Worm (Caenorhabditis elegans) whole organism, young adult: Measurements from ENCODE around the gene atat-2.

Source experiments
- B0019.2 ChIP-seq: fragments of 200-800 bp; sonication (Bioruptor generic); conservative IDR thresholded peaks from 2 replicates; pipeline ENCODE4 v1.3.6; 2022; ENCODE audit warnings: missing genetic modification reagents, missing genetic modification characterization, missing compliant biosample characterization
- B0035.1 ChIP-seq: sonication (generic microtip); optimal IDR thresholded peaks from 2 replicates; lab custom pipeline; 2016; ENCODE audit warnings: missing genetic modification characterization, mild to moderate bottlenecking, missing compliant biosample characterization, missing genotype, missing genetic modification reagents
- D2030.7 ChIP-seq: fragments of 200-800 bp; sonication (Bioruptor generic); IDR thresholded peaks from 2 replicates; pipeline ENCODE4 v1.3.6; 2022; ENCODE audit warnings: missing genetic modification reagents, missing genetic modification characterization, missing compliant biosample characterization
- F22D6.2 ChIP-seq: sonication (generic microtip); optimal IDR thresholded peaks from 2 replicates; lab custom pipeline; 2016; ENCODE audit warnings: mild to moderate bottlenecking, missing genetic modification characterization, missing compliant biosample characterization
- F39B2.1 ChIP-seq: fragments of 200-800 bp; sonication (Bioruptor generic); IDR thresholded peaks from 2 replicates; pipeline ENCODE4 v1.3.6; 2022; ENCODE audit warnings: missing genetic modification reagents, missing genetic modification characterization, missing compliant biosample characterization
- F49E8.2 ChIP-seq: sonication (generic microtip); optimal IDR thresholded peaks from 3 replicates; lab custom pipeline; 2017; ENCODE audit warnings: missing genetic modification characterization, mild to moderate bottlenecking, missing compliant biosample characterization, antibody characterized with exemption, moderate library complexity; ENCODE audit not compliant: insufficient read depth
- F57C9.4 ChIP-seq: sonication (generic microtip); optimal IDR thresholded peaks from 2 replicates; lab custom pipeline; 2017; ENCODE audit warnings: mild to moderate bottlenecking, missing genetic modification characterization, missing compliant biosample characterization
- T26A5.8 ChIP-seq: sonication (generic microtip); optimal IDR thresholded peaks from 2 replicates; lab custom pipeline; 2016; ENCODE audit warnings: missing genetic modification characterization, missing compliant biosample characterization
- Y56A3A.18 ChIP-seq: fragments of 200-800 bp; sonication (Bioruptor generic); IDR thresholded peaks from 2 replicates; pipeline ENCODE4 v1.3.6; 2022; ENCODE audit warnings: missing genetic modification reagents, missing genetic modification characterization, missing compliant biosample characterization
- Y79H2A.3 ChIP-seq: fragments of 200-800 bp; sonication (Bioruptor generic); conservative IDR thresholded peaks from 2 replicates; pipeline ENCODE4 v1.3.6; 2022; ENCODE audit warnings: missing genetic modification reagents, missing genetic modification characterization, missing compliant biosample characterization
- akir-1 ChIP-seq: fragments of 200-800 bp; sonication (Bioruptor generic); optimal IDR thresholded peaks from 2 replicates; lab custom pipeline; 2018; ENCODE audit warnings: mild to moderate bottlenecking, missing genetic modification characterization, moderate library complexity, missing compliant biosample characterization
- cebp-2 ChIP-seq: fragments of 200-800 bp; sonication (Bioruptor generic); IDR thresholded peaks from 2 replicates; pipeline ENCODE4 v1.3.6; 2022; ENCODE audit warnings: missing genetic modification characterization, missing compliant biosample characterization
- ceh-100 ChIP-seq: fragments of 200-800 bp; sonication (Bioruptor generic); IDR thresholded peaks from 2 replicates; pipeline ENCODE4 v1.3.6; 2022; ENCODE audit warnings: missing genetic modification reagents, missing genetic modification characterization, missing compliant biosample characterization
- ceh-40 ChIP-seq: fragments of 200-800 bp; sonication (Bioruptor generic); IDR thresholded peaks from 2 replicates; pipeline ENCODE4 v1.3.6; 2022; ENCODE audit warnings: missing genetic modification characterization, missing compliant biosample characterization
- ceh-58 ChIP-seq: fragments of 200-800 bp; sonication (Bioruptor generic); IDR thresholded peaks from 2 replicates; pipeline ENCODE4 v1.3.6; 2022; ENCODE audit warnings: missing genetic modification characterization, missing compliant biosample characterization
- ceh-79 ChIP-seq: sonication (generic microtip); optimal IDR thresholded peaks from 2 replicates; lab custom pipeline; 2017; ENCODE audit warnings: mild to moderate bottlenecking, missing genetic modification characterization, missing compliant biosample characterization
- die-1 ChIP-seq: sonication (generic microtip); optimal IDR thresholded peaks from 2 replicates; lab custom pipeline; 2016; ENCODE audit warnings: missing genotype, mild to moderate bottlenecking, missing genetic modification characterization, missing compliant biosample characterization
- dpff-1 ChIP-seq: sonication (generic microtip); optimal IDR thresholded peaks from 2 replicates; lab custom pipeline; 2017; ENCODE audit warnings: mild to moderate bottlenecking, missing genetic modification characterization, missing compliant biosample characterization
- efl-1 ChIP-seq: fragments of 150-350 bp; optimal IDR thresholded peaks from 2 replicates; lab custom pipeline; 2014; ENCODE audit warnings: missing biosample characterization, missing genetic modification reagents, missing genetic modification characterization
- egl-18 ChIP-seq: fragments of 200-800 bp; sonication (Bioruptor generic); IDR thresholded peaks from 2 replicates; pipeline ENCODE4 v1.3.6; 2022; ENCODE audit warnings: missing genetic modification reagents, missing genetic modification characterization, missing compliant biosample characterization
- egl-44 ChIP-seq: fragments of 200-800 bp; sonication (Bioruptor generic); IDR thresholded peaks from 2 replicates; pipeline ENCODE4 v1.3.6; 2022; ENCODE audit warnings: missing genetic modification reagents, missing genetic modification characterization, missing compliant biosample characterization
- fkh-3 ChIP-seq: sonication (generic microtip); optimal IDR thresholded peaks from 2 replicates; lab custom pipeline; 2016; ENCODE audit warnings: mild to moderate bottlenecking, missing genetic modification characterization, missing compliant biosample characterization
- gei-17 ChIP-seq: fragments of 200-800 bp; sonication (Bioruptor generic); optimal IDR thresholded peaks from 2 replicates; lab custom pipeline; 2018; ENCODE audit warnings: mild to moderate bottlenecking, missing genetic modification characterization, missing compliant biosample characterization
- hrde-1 ChIP-seq: sonication (generic microtip); optimal IDR thresholded peaks from 2 replicates; lab custom pipeline; 2016; ENCODE audit warnings: missing genetic modification characterization, mild to moderate bottlenecking, missing compliant biosample characterization, moderate library complexity, missing genotype, missing genetic modification reagents, borderline replicate concordance
- hsf-1 ChIP-seq: fragments of 200-800 bp; sonication (Bioruptor generic); IDR thresholded peaks from 2 replicates; pipeline ENCODE4 v1.3.6; 2022; ENCODE audit warnings: missing genetic modification reagents, missing genetic modification characterization, missing compliant biosample characterization
- lag-1 ChIP-seq: fragments of 200-800 bp; sonication (Bioruptor generic); IDR thresholded peaks from 2 replicates; pipeline ENCODE4 v1.3.6; 2022; ENCODE audit warnings: missing genetic modification reagents, missing genetic modification characterization, missing compliant biosample characterization
- lin-26 ChIP-seq: fragments of 200-800 bp; sonication (Bioruptor generic); IDR thresholded peaks from 2 replicates; pipeline ENCODE4 v1.3.6; 2022; ENCODE audit warnings: missing genetic modification reagents, missing genetic modification characterization, missing compliant biosample characterization
- lin-35 ChIP-seq, 3 experiments: fragments of 150-350 bp in 2 of 3; sonication (generic microtip) in 1 of 3; optimal IDR thresholded peaks; 2 replicates each; lab custom pipeline; 2014 to 2018; ENCODE audit warnings: missing biosample characterization in 3 of 3, missing genetic modification characterization in 3 of 3, missing genetic modification reagents in 3 of 3
- lin-40 ChIP-seq: sonication (generic microtip); optimal IDR thresholded peaks from 2 replicates; lab custom pipeline; 2016; ENCODE audit warnings: missing genetic modification characterization, mild to moderate bottlenecking, missing compliant biosample characterization, missing genotype, missing genetic modification reagents
- madf-10 ChIP-seq: sonication (generic microtip); optimal IDR thresholded peaks from 2 replicates; lab custom pipeline; 2016; ENCODE audit warnings: mild to moderate bottlenecking, missing genetic modification characterization, missing compliant biosample characterization
- madf-6 ChIP-seq: fragments of 200-800 bp; sonication (Bioruptor generic); IDR thresholded peaks from 2 replicates; pipeline ENCODE4 v1.3.6; 2022; ENCODE audit warnings: missing genetic modification reagents, missing genetic modification characterization, missing compliant biosample characterization
- mel-28 ChIP-seq: sonication (generic microtip); optimal IDR thresholded peaks from 2 replicates; lab custom pipeline; 2016; ENCODE audit warnings: borderline replicate concordance, mild to moderate bottlenecking, missing genetic modification characterization, missing compliant biosample characterization
- nfya-2 ChIP-seq: fragments of 200-800 bp; sonication (Bioruptor generic); IDR thresholded peaks from 2 replicates; pipeline ENCODE4 v1.3.6; 2022; ENCODE audit warnings: missing genetic modification reagents, missing genetic modification characterization, missing compliant biosample characterization
- nfyb-1 ChIP-seq: fragments of 200-800 bp; sonication (Bioruptor generic); IDR thresholded peaks from 2 replicates; pipeline ENCODE4 v1.3.6; 2022; ENCODE audit warnings: missing genetic modification reagents, missing genetic modification characterization, missing compliant biosample characterization
- nhr-120 ChIP-seq: fragments of 200-800 bp; sonication (Bioruptor generic); IDR thresholded peaks from 2 replicates; pipeline ENCODE4 v1.3.6; 2022; ENCODE audit warnings: missing genetic modification characterization, missing compliant biosample characterization
- sdz-38 ChIP-seq: sonication (generic microtip); optimal IDR thresholded peaks from 2 replicates; lab custom pipeline; 2016; ENCODE audit warnings: missing genotype, missing genetic modification characterization, missing compliant biosample characterization
- snpc-1.3 ChIP-seq: sonication (generic microtip); optimal IDR thresholded peaks from 2 replicates; lab custom pipeline; 2017; ENCODE audit warnings: missing genetic modification characterization, mild to moderate bottlenecking, missing compliant biosample characterization, antibody characterized with exemption, moderate library complexity, missing genotype, missing genetic modification reagents; ENCODE audit not compliant: insufficient read depth
- snpc-3.4 ChIP-seq: sonication (generic microtip); optimal IDR thresholded peaks from 2 replicates; lab custom pipeline; 2017; ENCODE audit warnings: missing genetic modification characterization, mild to moderate bottlenecking, missing compliant biosample characterization, antibody characterized with exemption, moderate library complexity, missing genotype, missing genetic modification reagents
- tlf-1 ChIP-seq: fragments of 200-800 bp; sonication (Bioruptor generic); optimal IDR thresholded peaks from 2 replicates; lab custom pipeline; 2018; ENCODE audit warnings: mild to moderate bottlenecking, missing genetic modification characterization, missing compliant biosample characterization
- unc-130 ChIP-seq: sonication (generic microtip); optimal IDR thresholded peaks from 2 replicates; lab custom pipeline; 2016; ENCODE audit warnings: missing genetic modification reagents, missing genetic modification characterization, missing compliant biosample characterization
- unc-62 ChIP-seq: fragments of 150-350 bp; optimal IDR thresholded peaks from 2 replicates; lab custom pipeline; 2014; ENCODE audit warnings: missing biosample characterization, missing genetic modification reagents, missing genetic modification characterization
- ztf-3 ChIP-seq: fragments of 200-800 bp; sonication (Bioruptor generic); optimal IDR thresholded peaks from 2 replicates; lab custom pipeline; 2018; ENCODE audit warnings: mild to moderate bottlenecking, missing genetic modification characterization, missing compliant biosample characterization

The atat-2 gene

DNA sequence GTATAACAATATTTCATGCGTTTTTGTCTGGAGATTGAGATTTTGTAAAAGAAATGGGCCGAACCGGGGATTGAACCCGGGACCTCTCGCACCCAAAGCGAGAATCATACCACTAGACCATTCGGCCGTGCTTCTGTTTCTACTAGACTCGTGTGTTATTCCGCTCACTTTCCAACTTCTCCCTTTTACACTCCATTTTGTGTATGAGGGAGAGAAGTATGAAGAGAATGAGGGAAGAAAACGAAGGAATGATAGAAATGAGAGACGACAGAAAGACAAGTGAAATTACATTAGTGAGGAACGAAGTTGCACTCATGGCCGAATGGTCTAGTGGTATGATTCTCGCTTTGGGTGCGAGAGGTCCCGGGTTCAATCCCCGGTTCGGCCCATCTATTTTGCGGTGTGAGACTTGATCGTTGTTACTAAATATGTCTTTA lies 47.7 kb upstream of the atat-2 start (continued):
- TF ChIP-seq ceh-40 (0 out of 2 replicates have a peak, but pooled peaks have one; percentile 56), nfya-2 (GFP tag; lab: Robert Waterston, UW) (no peak), nfyb-1 (GFP tag; lab: Robert Waterston, UW) (peak; percentile 85), ceh-100 (GFP tag; lab: Robert Waterston, UW) (no peak; the same call in none of the 2 replicates), Y79H2A.3 (GFP tag; lab: Robert Waterston, UW) (0 out of 2 replicates have a peak, but pooled peaks have one; percentile 63), T26A5.8 (tag; lab: Kevin White, UChicago) (peak; percentile 92), B0035.1 (tag; lab: Kevin White, UChicago) (peak; percentile 87), madf-10 (peak; percentile 84), hsf-1 (0 out of 2 replicates have a peak, but pooled peaks have one; percentile 59), efl-1 (peak; percentile 21), lin-40 (tag; lab: Kevin White, UChicago) (peak; percentile 95), ztf-3 (GFP tag; lab: Kevin White, UChicago) (no peak), nhr-120 (0 out of 2 replicates have a peak, but pooled peaks have one; percentile 25), egl-44 (GFP tag; lab: Robert Waterston, UW) (peak; percentile 89), ceh-79 (tag; lab: Kevin White, UChicago) (peak; percentile 29), tlf-1 (peak; percentile 68), egl-18 (no peak), lin-26 (GFP tag; lab: Robert Waterston, UW) (peak; percentile 89), madf-6 (GFP tag; lab: Robert Waterston, UW) (peak; percentile 69; the same call in 1 of the 2 replicates), ceh-58 (GFP tag; lab: Robert Waterston, UW) (0 out of 2 replicates have a peak, but pooled peaks have one; percentile 47), F49E8.2 (peak; percentile 36), sdz-38 (tag; lab: Kevin White, UChicago) (no peak), snpc-3.4 (tag; lab: Kevin White, UChicago) (peak; percentile 91), D2030.7 (GFP tag; lab: Robert Waterston, UW) (peak; percentile 82), gei-17 (GFP tag; lab: Kevin White, UChicago) (peak; percentile 85), unc-62 (GFP tag; lab: Kevin White, UChicago) (no peak), unc-130 (peak; percentile 81), B0019.2 (no peak), lag-1 (no peak), die-1 (tag; lab: Kevin White, UChicago) (peak; percentile 88), cebp-2 (GFP tag; lab: Robert Waterston, UW) (peak; percentile 81; the same call in 1 of the 2 replicates), lin-35 (GFP tag; optimal IDR thresholded peaks at IDR 0.05; lab: Kevin White, UChicago) (peak; percentile 0 to 85 (median 51)), fkh-3 (tag; lab: Kevin White, UChicago) (peak; percentile 58), Y56A3A.18 (GFP tag; lab: Robert Waterston, UW) (peak; percentile 74; the same call in 1 of the 2 replicates), dpff-1 (tag; lab: Kevin White, UChicago) (peak; percentile 51), F57C9.4 (tag; lab: Kevin White, UChicago) (no peak), snpc-1.3 (tag; lab: Kevin White, UChicago) (peak; percentile 83), akir-1 (GFP tag; lab: Kevin White, UChicago) (peak; percentile 24), hrde-1 (peak; percentile 54), F39B2.1 (GFP tag; lab: Robert Waterston, UW) (no peak), mel-28 (tag; lab: Kevin White, UChicago) (peak; percentile 32), F22D6.2 (peak; percentile 62)
